Worm (Caenorhabditis elegans) whole organism, L3 larva: ENCODE measurements around the gene F07F6.2.

Experiments used
- R02D3.7 ChIP-seq: fragments of 150-350 bp; optimal IDR thresholded peaks from 2 replicates; lab custom pipeline; 2014; ENCODE audit warnings: missing biosample characterization, missing genetic modification characterization
- ZK546.5 ChIP-seq: sonication (generic microtip); optimal IDR thresholded peaks from 2 replicates; lab custom pipeline; 2017; ENCODE audit warnings: missing biosample characterization, missing genetic modification characterization
- ama-1 ChIP-seq: fragments of 150-350 bp; optimal IDR thresholded peaks from 2 replicates; lab custom pipeline; 2018
- ceh-16 ChIP-seq: sonication (generic microtip); optimal IDR thresholded peaks from 2 replicates; lab custom pipeline; 2017; ENCODE audit warnings: missing biosample characterization, missing genetic modification characterization
- ceh-82 ChIP-seq: fragments of 150-350 bp; optimal IDR thresholded peaks from 2 replicates; lab custom pipeline; 2014; ENCODE audit warnings: missing biosample characterization, missing genetic modification characterization
- ceh-9 ChIP-seq: sonication (generic microtip); optimal IDR thresholded peaks from 2 replicates; lab custom pipeline; 2018; ENCODE audit warnings: missing biosample characterization, missing genetic modification characterization
- egl-27 ChIP-seq: sonication (generic microtip); optimal IDR thresholded peaks from 4 replicates; lab custom pipeline; 2017; ENCODE audit warnings: missing biosample characterization, missing genetic modification reagents, missing genetic modification characterization
- elt-1 ChIP-seq: fragments of 150-350 bp; optimal IDR thresholded peaks from 2 replicates; lab custom pipeline; 2014; ENCODE audit warnings: missing biosample characterization, missing genetic modification characterization
- elt-2 ChIP-seq: sonication (generic microtip); optimal IDR thresholded peaks from 2 replicates; lab custom pipeline; 2016; ENCODE audit warnings: missing genetic modification reagents, mild to moderate bottlenecking, missing genetic modification characterization, missing compliant biosample characterization
- elt-3 ChIP-seq, 3 experiments: fragments of 150-350 bp in 1 of 3; sonication (generic microtip) in 2 of 3; optimal IDR thresholded peaks; 2 replicates in 2 of 3; 4 replicates in 1 of 3; lab custom pipeline; 2014 to 2017; ENCODE audit warnings: missing biosample characterization in 3 of 3, missing genetic modification characterization in 3 of 3
- fkh-2 ChIP-seq: fragments of 150-350 bp; optimal IDR thresholded peaks from 2 replicates; lab custom pipeline; 2014; ENCODE audit warnings: missing biosample characterization, missing genetic modification reagents, missing genetic modification characterization
- fos-1 ChIP-seq: fragments of 150-350 bp; optimal IDR thresholded peaks from 2 replicates; lab custom pipeline; 2014; ENCODE audit warnings: missing biosample characterization, missing genetic modification characterization
- hmg-11 ChIP-seq: sonication (generic microtip); optimal IDR thresholded peaks from 2 replicates; lab custom pipeline; 2016; ENCODE audit warnings: missing genetic modification characterization, missing compliant biosample characterization
- jun-1 ChIP-seq: fragments of 150-350 bp; optimal IDR thresholded peaks from 2 replicates; lab custom pipeline; 2014; ENCODE audit warnings: missing biosample characterization, missing genetic modification reagents, missing genetic modification characterization
- lin-15B ChIP-seq: fragments of 150-350 bp; optimal IDR thresholded peaks from 2 replicates; lab custom pipeline; 2014; ENCODE audit warnings: missing biosample characterization, missing genetic modification characterization
- lsy-12 ChIP-seq: sonication (generic microtip); optimal IDR thresholded peaks from 2 replicates; lab custom pipeline; 2016; ENCODE audit warnings: mild to moderate bottlenecking, missing genetic modification characterization, missing compliant biosample characterization
- mdl-1 ChIP-seq: fragments of 150-350 bp; optimal IDR thresholded peaks from 2 replicates; lab custom pipeline; 2014; ENCODE audit warnings: missing biosample characterization, missing genetic modification characterization
- mml-1 ChIP-seq: fragments of 150-350 bp; sonication (generic microtip); optimal IDR thresholded peaks from 3 replicates; lab custom pipeline; 2014; ENCODE audit warnings: missing biosample characterization, missing genetic modification characterization
- nfya-1 ChIP-seq: sonication (generic microtip); optimal IDR thresholded peaks from 2 replicates; lab custom pipeline; 2017; ENCODE audit warnings: missing genetic modification characterization, mild to moderate bottlenecking, missing compliant biosample characterization, antibody characterized with exemption, moderate library complexity; ENCODE audit not compliant: insufficient read depth
- nhr-11 ChIP-seq: fragments of 150-350 bp; optimal IDR thresholded peaks from 2 replicates; lab custom pipeline; 2014; ENCODE audit warnings: missing biosample characterization, missing genetic modification characterization
- nhr-23 ChIP-seq: fragments of 150-350 bp; optimal IDR thresholded peaks from 2 replicates; lab custom pipeline; 2014; ENCODE audit warnings: missing biosample characterization, missing genetic modification reagents, missing genetic modification characterization
- nhr-237 ChIP-seq: fragments of 150-350 bp; optimal IDR thresholded peaks from 2 replicates; lab custom pipeline; 2014; ENCODE audit warnings: missing biosample characterization, missing genetic modification characterization
- nhr-25 ChIP-seq: sonication (generic microtip); optimal IDR thresholded peaks from 2 replicates; lab custom pipeline; 2017; ENCODE audit warnings: missing biosample characterization, missing genetic modification characterization
- nhr-28 ChIP-seq: fragments of 150-350 bp; optimal IDR thresholded peaks from 2 replicates; lab custom pipeline; 2014; ENCODE audit warnings: missing biosample characterization, missing genetic modification characterization
- nhr-76 ChIP-seq: fragments of 150-350 bp; sonication (generic microtip); optimal IDR thresholded peaks from 5 replicates; lab custom pipeline; 2014; ENCODE audit warnings: missing biosample characterization, missing genetic modification characterization
- pha-4 ChIP-seq: fragments of 150-350 bp; optimal IDR thresholded peaks from 2 replicates; lab custom pipeline; 2014; ENCODE audit warnings: missing biosample characterization, missing genetic modification reagents, missing genetic modification characterization
- pqm-1 ChIP-seq: fragments of 150-350 bp; optimal IDR thresholded peaks from 2 replicates; lab custom pipeline; 2017; ENCODE audit warnings: missing biosample characterization, missing genetic modification characterization, inconsistent platforms
- sea-2 ChIP-seq: fragments of 150-350 bp; sonication (generic microtip); optimal IDR thresholded peaks from 4 replicates; lab custom pipeline; 2014; ENCODE audit warnings: missing biosample characterization, missing genetic modification reagents, missing genetic modification characterization
- skn-1 ChIP-seq: fragments of 150-350 bp; optimal IDR thresholded peaks from 2 replicates; lab custom pipeline; 2014; ENCODE audit warnings: missing biosample characterization, missing genetic modification characterization
- snpc-4 ChIP-seq: fragments of 150-350 bp; optimal IDR thresholded peaks from 2 replicates; lab custom pipeline; 2014; ENCODE audit warnings: missing biosample characterization, missing genetic modification characterization
- tbx-2 ChIP-seq: sonication (generic microtip); optimal IDR thresholded peaks from 2 replicates; lab custom pipeline; 2016; ENCODE audit warnings: mild to moderate bottlenecking, missing genetic modification characterization, missing compliant biosample characterization
- ztf-4 ChIP-seq: fragments of 150-350 bp; optimal IDR thresholded peaks from 2 replicates; lab custom pipeline; 2014; ENCODE audit warnings: missing biosample characterization, missing genetic modification characterization

F07F6.2 gene

ce11 chrII:5398779-5399178 is 31.2 kb upstream of the F07F6.2 start, which contains the start of gene fbxl-3:
TSS of gene fbxl-3 (minus strand) at chrII:5398902.
- TF ChIP-seq hmg-11: peak; percentile 22
- no peak for TF ChIP-seq nhr-25 (tag; lab: Kevin White, UChicago)

ce11 chrII:5399201-5399600 is 30.8 kb upstream of the F07F6.2 start, which contains the start of gene mog-5:
TSS of gene mog-5 (plus strand) at chrII:5399538.
- TF ChIP-seq pha-4 (tag; lab: Kevin White, UChicago) (peak; percentile 50), elt-2 (tag; lab: Kevin White, UChicago) (peak; percentile 40), elt-3 (tag; optimal IDR thresholded peaks at IDR 0.05; lab: Kevin White, UChicago) (no peak), hmg-11 (peak; percentile 30)

DNA sequence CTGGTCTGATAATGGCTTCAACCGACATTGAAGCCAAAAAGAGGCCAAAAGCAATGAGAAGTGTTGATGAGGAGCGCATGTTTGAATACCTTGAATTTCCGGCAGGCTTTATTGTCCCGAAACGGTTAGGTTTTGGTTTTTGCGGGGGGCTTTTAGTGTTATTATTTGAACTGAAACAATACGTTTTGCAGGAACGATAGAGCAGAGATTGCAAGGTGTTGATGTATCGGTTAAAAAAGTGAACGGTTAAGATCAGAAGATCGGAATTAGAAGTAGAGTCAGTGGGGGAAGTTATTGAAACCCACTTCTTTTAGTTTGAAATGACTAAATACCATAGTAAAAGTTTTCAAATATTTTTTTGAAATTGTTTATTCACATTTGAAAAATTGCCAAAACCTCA is 22.5 kb upstream of the F07F6.2 start, which contains the start of gene clec-141:
TSS of gene clec-141 (minus strand) at position 101 of the 400 bp plus-strand sequence.
- TF ChIP-seq nhr-28 (tag; lab: Kevin White, UChicago) (no peak), R02D3.7 (tag; lab: Kevin White, UChicago) (no peak), ama-1 (lab: Kevin White, UChicago) (no peak), hmg-11 (no peak), ZK546.5 (no peak), nhr-11 (tag; lab: Kevin White, UChicago) (no peak), nhr-23 (tag; lab: Kevin White, UChicago) (no peak), fos-1 (tag; lab: Kevin White, UChicago) (no peak), nhr-237 (no peak), pha-4 (tag; lab: Kevin White, UChicago) (no peak), jun-1 (no peak)

ce11 chrII:5408924-5409323 is 21.1 kb upstream of the F07F6.2 start, which contains the start of the genes EEED8.12 and EEED8.4:
TSS of gene EEED8.12 (minus strand) at chrII:5409024.
TSS of gene EEED8.4 (plus strand) at chrII:5409319.
- TF ChIP-seq nhr-28 (tag; lab: Kevin White, UChicago) (no peak), fos-1 (tag; lab: Kevin White, UChicago) (no peak), pha-4 (tag; lab: Kevin White, UChicago) (no peak), elt-1 (tag; lab: Kevin White, UChicago) (no peak)
- TF ChIP-seq, all 47 proteins: peak for 0

DNA sequence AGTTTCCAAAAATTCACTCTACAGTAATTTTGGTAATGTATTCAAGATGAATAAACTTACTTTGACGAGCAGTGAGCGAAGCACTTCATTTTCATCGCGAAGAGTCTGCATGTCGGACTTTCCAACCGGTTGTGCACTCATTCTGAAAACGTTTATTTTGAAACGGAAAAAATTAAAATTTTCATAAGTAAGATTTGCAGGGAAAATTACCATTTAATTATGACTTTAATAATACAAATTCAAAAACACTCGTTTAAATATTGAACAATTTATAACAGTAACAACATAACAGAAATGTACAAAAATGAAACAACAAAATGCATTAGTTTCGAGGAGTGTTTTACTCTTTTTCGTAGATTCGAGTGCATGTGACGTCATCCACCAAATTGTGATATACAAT is 17.5 kb upstream of the F07F6.2 start, which contains the start of the genes EEED8.13 and EEED8.18:
TSS of gene EEED8.13 (minus strand) at position 101 of the 400 bp plus-strand sequence.
TSS of gene EEED8.18 (minus strand) at position 144 of the 400 bp plus-strand sequence.
- TF ChIP-seq mdl-1 (no peak), nfya-1 (tag; lab: Kevin White, UChicago) (no peak), nhr-23 (tag; lab: Kevin White, UChicago) (no peak), pqm-1 (tag; lab: Kevin White, UChicago) (no peak), nhr-237 (no peak), elt-2 (tag; lab: Kevin White, UChicago) (no peak), nhr-28 (tag; lab: Kevin White, UChicago) (no peak), ztf-4 (no peak), ceh-16 (no peak), hmg-11 (no peak), nhr-11 (tag; lab: Kevin White, UChicago) (no peak), skn-1 (tag; lab: Kevin White, UChicago) (no peak), lsy-12 (tag; lab: Kevin White, UChicago) (no peak), mml-1 (no peak), elt-3 (tag; optimal IDR thresholded peaks at IDR 0.05; lab: Kevin White, UChicago) (no peak), jun-1 (no peak), nhr-76 (no peak), snpc-4 (tag; lab: Kevin White, UChicago) (no peak)

DNA sequence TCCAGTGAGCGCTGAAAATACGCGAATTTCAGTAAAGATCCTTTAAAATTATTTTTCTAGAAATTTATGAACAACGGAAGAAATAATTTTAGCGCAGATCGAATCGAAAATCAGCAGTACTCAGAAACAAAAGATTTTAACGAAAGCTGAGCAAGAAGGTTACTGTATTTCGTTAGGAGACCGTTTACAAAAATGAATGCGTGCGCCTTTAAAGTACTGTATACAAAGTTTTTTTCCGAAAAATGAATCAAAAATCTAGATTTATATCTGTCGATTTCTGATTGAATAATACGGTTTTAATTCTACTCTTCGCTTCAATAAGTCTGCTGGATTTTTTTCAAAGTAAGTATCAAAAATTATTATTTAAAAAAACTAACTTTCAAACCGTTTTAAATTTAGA is 16.0 kb upstream of the F07F6.2 start, which contains the start of the genes EEED8.14 and EEED8.3:
TSS of gene EEED8.14 (minus strand) at position 13 of the 400 bp plus-strand sequence.
TSS of gene EEED8.3 (plus strand) at position 237 of the 400 bp plus-strand sequence.
- TF ChIP-seq ZK546.5: no peak
- TF ChIP-seq tbx-2 (tag; lab: Kevin White, UChicago): no peak
- no peak for TF ChIP-seq egl-27 (tag; lab: Kevin White, UChicago)
- TF ChIP-seq ceh-82: no peak
- TF ChIP-seq lsy-12 (tag; lab: Kevin White, UChicago): no peak
- no peak for TF ChIP-seq nhr-76
- no peak for TF ChIP-seq sea-2 (GFP tag; lab: Kevin White, UChicago)
- TF ChIP-seq pha-4 (tag; lab: Kevin White, UChicago): no peak
- TF ChIP-seq hmg-11: no peak
- no peak for TF ChIP-seq pqm-1 (tag; lab: Kevin White, UChicago)
- TF ChIP-seq ztf-4: no peak
- TF ChIP-seq nfya-1 (tag; lab: Kevin White, UChicago): no peak
- TF ChIP-seq nhr-28 (tag; lab: Kevin White, UChicago): no peak
- TF ChIP-seq lin-15B: no peak
- no peak for TF ChIP-seq fkh-2 (tag; lab: Kevin White, UChicago)
- TF ChIP-seq ceh-9 (tag; lab: Kevin White, UChicago): no peak
